Fruit fly (Drosophila melanogaster): ENCODE measurements around the gene CG31465.

The CG31465 gene

DNA sequence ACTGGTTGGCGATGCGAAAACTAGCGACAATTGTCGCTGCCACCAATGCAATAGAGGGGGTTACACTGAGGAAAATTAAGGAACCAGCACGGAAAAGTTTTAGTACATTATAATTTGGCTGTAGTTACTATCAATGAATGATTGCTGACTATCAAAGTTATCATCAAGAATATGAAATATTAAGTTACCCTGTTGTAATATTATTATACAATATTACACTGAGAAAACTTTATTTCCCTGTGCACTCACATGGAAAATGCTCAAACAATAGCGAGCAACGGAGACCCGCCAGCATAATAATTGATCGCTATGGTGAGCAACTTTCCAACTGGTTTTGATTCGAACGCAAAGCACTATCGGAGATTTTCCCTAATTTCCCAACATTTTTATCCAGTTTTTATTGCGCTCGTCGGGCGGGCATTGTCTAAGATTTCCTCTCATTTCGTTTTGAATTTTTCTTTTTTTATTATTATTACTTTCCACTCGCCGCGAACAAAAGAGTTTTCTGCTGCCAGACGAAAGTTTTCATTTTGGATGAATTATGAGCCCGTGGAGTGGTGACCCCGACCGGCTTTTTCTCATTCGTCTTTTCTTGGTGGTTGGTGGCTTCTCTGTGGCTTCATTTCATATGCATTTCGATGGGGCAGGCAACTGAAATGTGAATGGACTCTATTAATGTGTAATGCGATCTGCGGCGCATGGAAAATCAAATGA, 18.3 kb upstream of the CG31465 start:
- no peak for TF ChIP-seq noc (tag; optimal IDR thresholded peaks at IDR 0.05)

DNA sequence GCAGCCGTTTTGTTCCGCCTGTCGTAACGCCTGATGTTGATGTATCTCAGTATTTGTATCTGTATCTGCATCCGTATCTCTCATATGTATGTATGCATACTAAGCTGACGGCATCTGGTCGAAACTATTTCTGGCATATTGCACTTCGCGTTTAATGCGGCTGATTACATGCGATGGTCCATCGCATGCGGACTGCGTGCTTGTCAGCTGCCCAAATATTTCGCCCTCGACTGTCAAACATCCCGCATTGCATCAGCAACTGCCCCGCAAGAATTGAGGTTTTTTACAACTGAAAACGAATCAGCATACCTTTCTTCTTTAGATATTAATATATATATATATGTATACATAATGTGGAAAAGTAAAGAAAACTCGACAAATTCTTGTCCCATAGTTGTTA, 17.7 kb upstream of the CG31465 start:
- no peak for TF ChIP-seq noc (tag; optimal IDR thresholded peaks at IDR 0.05)

dm6 chr3R:21863817-21864384, 16.7 kb upstream of the CG31465 start:
- TF ChIP-seq noc (tag; optimal IDR thresholded peaks at IDR 0.05) = no peak

DNA sequence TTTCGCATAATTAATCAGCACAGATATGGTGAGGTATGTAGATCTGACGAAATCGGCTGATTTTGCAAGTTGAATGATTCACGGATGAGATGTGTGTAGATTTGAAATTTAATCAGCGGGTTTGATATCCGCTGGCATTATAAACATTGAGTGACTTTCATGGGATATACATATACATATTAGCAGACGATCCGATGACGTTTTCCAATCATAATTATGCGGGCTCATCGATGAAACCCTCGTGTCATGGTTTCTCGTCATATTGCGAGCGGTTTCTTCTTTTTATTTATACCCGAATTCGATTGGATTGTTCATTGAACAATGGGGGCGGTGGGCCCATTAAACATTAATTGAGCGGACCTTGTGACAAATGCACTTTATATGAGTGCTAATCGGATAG, 16.1 kb upstream of the CG31465 start:
- TF ChIP-seq noc (tag; optimal IDR thresholded peaks at IDR 0.05) = no peak

dm6 chr3R:21864992-21865391, 15.6 kb upstream of the CG31465 start, which contains the start of gene lsn:
Gene lsn, plus strand, starts transcription at chr3R:21865168.
- no peak for TF ChIP-seq noc (tag; optimal IDR thresholded peaks at IDR 0.05)

- no peak for TF ChIP-seq noc (tag; optimal IDR thresholded peaks at IDR 0.05)
Measured at dm6 chr3R:21867819-21868218, 12.8 kb upstream of the CG31465 start, which contains the start of the genes CG6569 and Cby. Gene CG6569, minus strand, starts transcription at chr3R:21867919. Gene Cby, plus strand, starts transcription at chr3R:21868003.

DNA sequence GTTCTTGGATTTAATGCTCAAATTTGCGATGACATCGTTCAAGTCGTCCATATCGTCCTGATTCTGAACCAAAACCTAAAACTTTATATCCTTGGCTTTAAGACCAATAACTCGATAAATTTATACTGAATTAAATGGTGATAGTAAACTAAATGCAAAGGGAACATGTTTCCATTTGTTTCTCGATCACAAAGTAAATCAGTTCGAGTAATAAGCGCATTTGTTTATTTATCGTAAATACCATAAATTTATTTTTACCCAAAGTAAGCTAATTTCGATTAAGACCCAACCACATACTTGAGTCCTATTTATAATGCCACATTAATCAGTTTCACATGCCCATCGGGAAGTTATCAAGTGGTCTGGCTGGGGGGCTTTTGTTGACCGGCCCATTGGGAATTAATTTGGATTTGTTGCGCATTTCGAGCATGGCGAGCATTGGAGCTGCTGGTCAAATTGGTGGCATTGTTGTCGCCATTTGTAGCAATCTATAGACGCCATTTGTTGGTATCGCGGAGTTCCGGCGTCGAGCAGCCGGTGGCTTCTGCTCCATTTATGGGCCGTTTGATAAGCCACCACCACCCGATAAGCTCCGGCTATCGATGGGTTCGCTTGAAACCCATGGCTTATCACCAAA, 11.0 kb upstream of the CG31465 start, which contains the start of gene CG31174:
Gene CG31174, minus strand, starts transcription at position 51 of the 637 bp plus-strand sequence.
- TF ChIP-seq noc (tag; optimal IDR thresholded peaks at IDR 0.05) = no peak

DNA sequence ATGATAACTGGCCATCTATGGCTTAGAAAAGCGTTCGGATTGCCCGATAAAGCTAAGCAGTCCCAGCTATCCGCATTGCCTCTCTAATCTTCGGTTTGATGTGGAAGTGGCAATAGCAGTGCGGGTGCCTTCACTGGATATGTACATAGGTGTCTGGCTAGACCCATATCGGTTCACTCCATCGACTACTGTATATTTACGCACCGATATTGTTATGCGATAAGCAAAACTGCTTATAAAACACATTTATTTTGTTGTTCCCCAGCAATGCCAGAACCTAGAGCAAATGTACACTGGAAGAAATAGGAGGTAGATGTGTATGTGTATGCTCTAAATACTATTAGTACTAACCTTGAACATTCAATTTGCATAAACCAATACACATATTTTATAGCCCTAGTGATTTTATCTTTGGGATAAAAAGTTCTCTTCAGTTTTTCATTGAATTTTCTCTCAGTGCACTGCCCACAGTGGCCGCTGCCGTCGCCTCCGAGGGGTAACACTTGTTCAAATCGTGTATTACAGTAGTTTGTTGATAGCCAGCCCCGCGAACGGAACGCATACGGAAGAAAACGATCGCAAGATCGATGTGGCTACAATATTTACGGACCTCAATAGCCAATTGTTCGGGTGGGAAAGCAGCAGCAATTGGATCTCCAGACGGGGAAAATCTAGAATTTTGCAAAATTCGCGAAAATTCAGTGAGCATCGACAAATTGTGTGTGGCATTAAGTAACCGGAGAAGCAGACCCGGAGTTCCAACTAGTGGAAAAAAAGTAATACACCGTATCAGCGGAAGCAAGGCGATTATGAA, 10.2 kb upstream of the CG31465 start, which contains the start of gene CG31431:
Gene CG31431, plus strand, starts transcription at position 524 of the 814 bp plus-strand sequence.
- peak; percentile 99 for TF ChIP-seq noc (tag; optimal IDR thresholded peaks at IDR 0.05)

DNA sequence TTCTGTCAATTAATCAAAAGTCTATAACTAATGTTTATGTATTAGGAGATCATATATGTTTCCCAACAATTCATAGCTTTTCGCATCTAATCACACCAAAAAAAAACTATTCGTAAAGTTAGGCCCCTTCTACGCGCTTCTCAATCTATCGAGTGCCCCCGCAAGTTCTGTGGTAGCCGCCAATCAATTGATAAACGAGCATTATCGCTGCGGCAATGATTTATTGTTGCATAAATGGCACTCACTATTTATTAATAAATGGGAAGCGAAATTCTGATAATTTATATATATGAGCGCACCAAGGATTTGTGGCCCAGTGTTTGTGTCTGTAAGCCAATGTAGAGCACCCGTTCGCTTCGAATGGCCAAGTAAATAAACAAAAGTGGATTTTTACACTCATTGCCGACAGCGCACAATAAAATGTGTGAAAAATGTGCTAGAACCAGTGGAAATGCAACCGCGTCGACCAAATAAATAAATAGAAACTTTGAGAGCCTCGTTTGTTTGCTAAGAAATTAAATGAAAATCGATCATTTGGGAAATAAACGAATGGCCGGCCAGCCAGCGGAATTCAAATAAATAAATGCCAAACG, 9.2 kb upstream of the CG31465 start:
- TF ChIP-seq noc (tag; optimal IDR thresholded peaks at IDR 0.05) = peak; percentile 13

dm6 chr3R:21873439-21873838, 7.2 kb upstream of the CG31465 start, which contains the start of gene CG31178:
Gene CG31178, plus strand, starts transcription at chr3R:21873739.
- TF ChIP-seq noc (tag; optimal IDR thresholded peaks at IDR 0.05) = no peak

dm6 chr3R:21874982-21875466, 5.6 kb upstream of the CG31465 start, which contains the start of gene CG6656:
Gene CG6656, plus strand, starts transcription at chr3R:21875293.
- peak; percentile 46 for TF ChIP-seq noc (tag; optimal IDR thresholded peaks at IDR 0.05)

DNA sequence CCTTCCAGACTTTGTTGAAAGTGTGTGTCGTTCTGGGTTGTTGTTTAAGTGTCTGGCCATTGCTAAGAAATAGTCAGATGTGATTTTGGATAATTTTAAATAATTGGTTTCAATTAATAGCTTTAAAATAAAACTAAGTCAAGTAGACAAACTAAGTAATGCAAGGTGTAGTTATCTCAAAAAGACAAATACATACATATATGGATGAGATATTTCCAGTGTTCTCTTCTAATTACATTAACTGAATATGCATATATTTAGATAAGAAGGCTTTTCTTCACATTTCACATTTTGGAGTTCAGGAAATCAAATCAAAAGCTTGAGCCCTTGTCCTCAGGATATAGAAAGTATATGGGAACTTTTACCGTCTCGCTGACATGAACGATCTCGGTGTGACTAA, 3.0 kb upstream of the CG31465 start, which contains the start of gene P5CDh2:
Gene P5CDh2, plus strand, starts transcription at position 301 of the 400 bp plus-strand sequence.
- TF ChIP-seq noc (tag; optimal IDR thresholded peaks at IDR 0.05) = no peak

DNA sequence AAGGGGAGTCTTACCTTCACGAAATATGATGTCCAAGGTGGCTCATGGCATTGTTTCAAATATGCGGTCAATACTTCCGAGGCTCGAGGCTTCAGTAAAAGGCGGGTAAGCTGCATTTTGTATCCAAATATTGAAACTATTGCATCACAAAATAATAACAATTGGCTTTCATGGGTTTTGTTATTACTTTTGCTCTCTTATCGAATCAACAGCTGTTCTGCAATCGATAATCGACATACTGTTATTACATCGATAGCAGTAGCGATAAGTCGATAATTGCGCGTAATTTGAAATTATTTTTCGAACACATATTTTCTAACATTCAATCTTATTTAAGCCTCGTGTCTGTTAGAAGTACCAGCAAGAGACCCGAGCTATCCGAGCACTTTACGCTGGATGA, 2.1 kb upstream of the CG31465 start, which contains the start of gene CG34148:
Gene CG34148, minus strand, starts transcription at position 214 of the 400 bp plus-strand sequence.
- TF ChIP-seq noc (tag; optimal IDR thresholded peaks at IDR 0.05) = no peak

DNA sequence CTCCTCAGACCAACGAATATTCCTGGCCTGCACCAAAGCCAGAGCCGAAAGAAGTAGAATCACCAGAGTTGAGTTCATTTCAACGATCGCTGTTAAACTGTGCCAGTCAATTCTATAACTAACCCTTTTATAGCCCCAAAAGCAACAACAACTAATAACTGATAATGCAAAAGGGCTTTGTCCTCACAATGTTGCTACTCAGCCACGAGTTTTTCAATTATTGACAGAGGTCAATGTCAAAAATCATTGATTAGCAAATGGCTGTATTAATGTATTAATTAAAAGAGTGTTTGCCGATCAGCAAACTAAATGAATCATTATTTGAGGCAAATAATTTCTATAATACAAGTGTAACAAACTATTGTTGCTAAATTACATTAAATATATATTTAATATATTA, 3.7 kb downstream of the CG31465 start, which contains the start of gene fit:
Gene fit, minus strand, starts transcription at position 101 of the 400 bp plus-strand sequence.
- TF ChIP-seq noc (tag; optimal IDR thresholded peaks at IDR 0.05) = no peak

DNA sequence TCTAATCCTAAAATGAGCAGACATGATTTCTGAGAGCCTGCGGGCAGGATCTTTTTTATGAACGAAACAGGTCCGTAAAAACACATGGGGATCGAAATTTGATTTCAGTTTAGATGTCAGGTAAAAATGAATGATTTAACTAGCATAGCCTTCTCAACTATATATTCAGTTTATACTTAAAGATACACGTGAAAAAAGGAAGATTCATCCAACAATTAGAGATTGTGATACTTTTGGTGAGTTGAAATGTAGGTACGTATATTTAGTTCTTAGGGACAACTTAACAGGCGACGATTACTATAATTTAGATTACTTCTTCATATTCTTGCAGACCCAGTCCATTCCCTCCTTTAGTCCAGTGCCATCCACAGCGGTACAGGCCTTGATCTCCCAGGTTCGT, 4.8 kb downstream of the CG31465 start, which contains the start of gene CG17819:
Gene CG17819, minus strand, starts transcription at position 101 of the 400 bp plus-strand sequence.
- TF ChIP-seq noc (tag; optimal IDR thresholded peaks at IDR 0.05) = no peak
